Fruit fly (Drosophila melanogaster): Measurements from ENCODE around the gene LManI.
A peak's percentile ranks its signal among the peaks of the same experiment; 100 is the strongest.

LManI gene

dm6 chr2L:10439174-10439573 lies 17.9 kb downstream of the LManI start, which contains the start of gene Nse4:
Nse4 (plus strand) TSS chr2L:10439440.
- TF ChIP-seq OdsH (GFP tag; optimal IDR thresholded peaks at IDR 0.05) (no peak), CG34406 (GFP tag; optimal IDR thresholded peaks at IDR 0.05) (no peak), CG6792 (GFP tag; optimal IDR thresholded peaks at IDR 0.05) (no peak), fkh (GFP tag; optimal IDR thresholded peaks at IDR 0.05) (no peak), Ets21C (GFP tag; optimal IDR thresholded peaks at IDR 0.05) (no peak), topi (GFP tag; optimal IDR thresholded peaks at IDR 0.05) (no peak), Hr4 (GFP tag; optimal IDR thresholded peaks at IDR 0.05) (no peak), CG15336 (GFP tag; IDR thresholded peaks at IDR 0.05) (no peak), Hr38 (GFP tag; optimal IDR thresholded peaks at IDR 0.05) (no peak), eg (GFP tag; IDR thresholded peaks at IDR 0.05) (no peak), CG3032 (tag; optimal IDR thresholded peaks at IDR 0.05) (no peak), CG32006 (GFP tag; optimal IDR thresholded peaks at IDR 0.05) (no peak), net (GFP tag; optimal IDR thresholded peaks at IDR 0.05) (no peak)

dm6 chr2L:10437317-10437716 lies 19.7 kb downstream of the LManI start, which contains the start of gene STUB1:
STUB1 (plus strand) TSS chr2L:10437548.
- TF ChIP-seq net (GFP tag; optimal IDR thresholded peaks at IDR 0.05) (no peak), fkh (GFP tag; optimal IDR thresholded peaks at IDR 0.05) (peak; percentile 14), esn (GFP tag; optimal IDR thresholded peaks at IDR 0.05) (peak; percentile 36), CG31627 (GFP tag; optimal IDR thresholded peaks at IDR 0.05) (peak; percentile 8), CG6854 (GFP tag; optimal IDR thresholded peaks at IDR 0.05) (no peak)

dm6 chr2L:10435606-10436160 lies 21.4 kb downstream of the LManI start, which contains the start of the genes TBC1D16 and holn1:
TBC1D16 (minus strand) TSS chr2L:10435656.
holn1 (plus strand) TSS chr2L:10435995.
- TF ChIP-seq fkh (GFP tag; optimal IDR thresholded peaks at IDR 0.05) (peak; percentile 96), CG3032 (tag; optimal IDR thresholded peaks at IDR 0.05) (no peak), Hr38 (GFP tag; optimal IDR thresholded peaks at IDR 0.05) (no peak), CG3919 (GFP tag; optimal IDR thresholded peaks at IDR 0.05) (no peak)

- peak; percentile 57 for TF ChIP-seq CG6792 (GFP tag; optimal IDR thresholded peaks at IDR 0.05)
- TF ChIP-seq acj6 (GFP tag; optimal IDR thresholded peaks at IDR 0.05): peak; percentile 74
- no peak for TF ChIP-seq Lpt (GFP tag; optimal IDR thresholded peaks at IDR 0.05)
- peak; percentile 68 for TF ChIP-seq fkh (GFP tag; optimal IDR thresholded peaks at IDR 0.05)
- no peak for TF ChIP-seq Hr39 (GFP tag; optimal IDR thresholded peaks at IDR 0.05)
- TF ChIP-seq eg (GFP tag; IDR thresholded peaks at IDR 0.05): no peak; the same call in 2 of the 3 replicates
- TF ChIP-seq Smox (GFP tag; optimal IDR thresholded peaks at IDR 0.05): no peak
- no peak for TF ChIP-seq CG10631 (GFP tag; optimal IDR thresholded peaks at IDR 0.05)
- TF ChIP-seq Eip93F (GFP tag; optimal IDR thresholded peaks at IDR 0.05): no peak
- peak; percentile 78 for TF ChIP-seq cyc (GFP tag; optimal IDR thresholded peaks at IDR 0.05)
- TF ChIP-seq ss (GFP tag; optimal IDR thresholded peaks at IDR 0.05): no peak
- peak; percentile 69 for TF ChIP-seq topi (GFP tag; optimal IDR thresholded peaks at IDR 0.05)
- TF ChIP-seq Hr4 (GFP tag; optimal IDR thresholded peaks at IDR 0.05): no peak
- no peak for TF ChIP-seq CG6854 (GFP tag; optimal IDR thresholded peaks at IDR 0.05)
- TF ChIP-seq CG3032 (tag; optimal IDR thresholded peaks at IDR 0.05): peak; percentile 59
- TF ChIP-seq CG11902 (GFP tag; optimal IDR thresholded peaks at IDR 0.05): no peak
- 0 out of 2 replicates have a peak, but pooled peaks have one; percentile 30 for TF ChIP-seq CG15336 (GFP tag; IDR thresholded peaks at IDR 0.05)
- TF ChIP-seq CG4318 (GFP tag; optimal IDR thresholded peaks at IDR 0.05): no peak
- peak; percentile 41 for TF ChIP-seq Sox15 (GFP tag; optimal IDR thresholded peaks at IDR 0.05)
- no peak for TF ChIP-seq Sox14 (GFP tag; optimal IDR thresholded peaks at IDR 0.05)
- TF ChIP-seq CG34406 (GFP tag; optimal IDR thresholded peaks at IDR 0.05): peak; percentile 64
- TF ChIP-seq salr (GFP tag; optimal IDR thresholded peaks at IDR 0.05): no peak
- TF ChIP-seq esn (GFP tag; optimal IDR thresholded peaks at IDR 0.05): peak; percentile 82
- TF ChIP-seq CG8319 (GFP tag; optimal IDR thresholded peaks at IDR 0.05): peak; percentile 25
- peak; percentile 53 for TF ChIP-seq Ets96B (tag; optimal IDR thresholded peaks at IDR 0.05)
- no peak for TF ChIP-seq achi (GFP tag; optimal IDR thresholded peaks at IDR 0.05)
- peak; percentile 71; the same call in 2 of the 3 replicates for TF ChIP-seq CG6163 (GFP tag; IDR thresholded peaks at IDR 0.05)
- no peak for TF ChIP-seq CG11762 (GFP tag; optimal IDR thresholded peaks at IDR 0.05; ENCODE audit: insufficient read depth)
- TF ChIP-seq Eip75B (GFP tag; optimal IDR thresholded peaks at IDR 0.05): no peak
- no peak for TF ChIP-seq CG3919 (GFP tag; optimal IDR thresholded peaks at IDR 0.05)
- no peak for TF ChIP-seq dac (GFP tag; optimal IDR thresholded peaks at IDR 0.05)
- no peak for TF ChIP-seq CG6808 (GFP tag; optimal IDR thresholded peaks at IDR 0.05)
- peak; percentile 72 for TF ChIP-seq lz (GFP tag; optimal IDR thresholded peaks at IDR 0.05)
- no peak for TF ChIP-seq CG16779 (tag; optimal IDR thresholded peaks at IDR 0.05)
- TF ChIP-seq Eip78C (GFP tag): peak; percentile 91
- no peak for TF ChIP-seq CG32006 (GFP tag; optimal IDR thresholded peaks at IDR 0.05)
- TF ChIP-seq CG31627 (GFP tag; optimal IDR thresholded peaks at IDR 0.05): peak; percentile 75
- TF ChIP-seq net (GFP tag; optimal IDR thresholded peaks at IDR 0.05): no peak
Observed at dm6 chr2L:10430802-10431476, 26.1 kb downstream of the LManI start, which contains the start of the genes Bug22 and TfIIB. Bug22 (minus strand) TSS chr2L:10430918. TfIIB (plus strand) TSS chr2L:10431338.

Measured in whole organism, prepupa.